Fruit fly (Drosophila melanogaster): Measurements from ENCODE around the gene mTTF.

The mTTF gene

DNA sequence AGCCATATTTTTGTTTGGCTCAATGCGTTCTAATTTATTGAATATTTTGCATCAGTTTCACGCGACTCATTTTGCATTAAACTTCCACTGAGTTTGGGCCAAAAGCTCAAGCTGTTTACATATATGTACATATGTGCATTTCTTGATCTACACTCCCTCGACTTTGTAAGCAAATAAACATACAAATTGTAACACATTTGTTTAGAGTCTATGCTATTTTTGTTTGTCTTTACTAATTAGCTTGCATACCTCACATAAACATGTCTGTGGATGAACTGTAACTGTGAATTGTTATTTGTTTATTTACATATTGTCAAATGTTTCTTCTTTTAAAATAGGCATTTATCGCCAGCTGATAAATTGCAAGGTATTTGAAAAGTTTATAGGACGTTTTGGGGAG, 41.1 kb downstream of the mTTF start:
- no peak for TF ChIP-seq pad (GFP tag; optimal IDR thresholded peaks at IDR 0.05)
- no peak for TF ChIP-seq cnc (optimal IDR thresholded peaks at IDR 0.05)
- TF ChIP-seq CG7101 (tag; optimal IDR thresholded peaks at IDR 0.05), result no peak
- no peak for TF ChIP-seq CG33017 (tag; optimal IDR thresholded peaks at IDR 0.05)
- TF ChIP-seq cic (GFP tag; optimal IDR thresholded peaks at IDR 0.05), result no peak
- TF ChIP-seq toe (GFP tag; optimal IDR thresholded peaks at IDR 0.05), result no peak

DNA sequence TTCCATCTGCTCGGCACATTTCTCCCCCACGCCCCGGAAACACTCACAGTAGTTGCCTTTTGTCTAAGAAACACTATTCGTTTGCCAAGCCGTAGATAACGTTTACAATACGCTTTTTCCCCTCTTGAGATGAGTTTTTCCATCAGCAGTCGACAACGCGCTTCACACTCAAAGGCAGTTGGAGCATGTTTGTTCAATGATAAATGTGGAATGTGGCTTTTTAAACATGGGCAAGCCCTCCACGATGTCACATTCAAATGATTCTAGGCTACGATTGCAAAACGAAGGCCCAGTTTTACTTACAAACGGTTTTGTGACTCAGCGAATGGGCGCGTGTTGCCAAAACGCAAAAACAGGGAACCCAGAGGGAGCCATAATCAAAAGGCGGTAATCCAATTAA, 46.1 kb downstream of the mTTF start:
- TF ChIP-seq CG14711 (tag; optimal IDR thresholded peaks at IDR 0.05), result no peak

DNA sequence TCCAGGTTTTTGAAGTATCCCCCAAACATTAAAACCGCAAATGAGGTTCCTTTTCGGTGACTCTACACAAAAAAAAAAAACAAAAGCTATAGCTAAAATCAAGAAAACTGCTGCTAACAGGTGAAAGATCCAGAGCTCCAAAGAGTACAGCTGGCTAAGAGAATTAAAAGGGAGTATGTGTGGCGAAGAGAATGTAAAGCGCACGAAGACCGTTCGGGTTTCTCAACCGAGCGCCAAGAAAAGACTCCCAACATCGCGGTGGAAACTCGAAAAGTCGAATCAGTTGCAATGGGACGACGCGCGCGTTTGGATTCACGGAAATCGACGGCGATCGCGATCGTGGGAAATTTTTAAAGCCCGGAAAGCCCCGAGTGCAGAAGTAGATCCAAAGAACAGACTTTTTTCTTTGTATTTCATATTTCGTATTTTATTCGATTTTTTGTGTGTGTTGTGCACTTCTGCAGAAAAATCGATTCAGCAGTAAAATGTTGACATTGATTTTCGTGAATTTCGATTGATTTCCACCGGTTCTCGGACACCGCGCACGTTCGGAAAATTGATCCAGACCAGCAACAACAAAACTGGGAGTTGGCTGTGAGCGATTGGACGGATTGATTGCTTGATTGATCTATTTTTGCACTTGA, 47.8 kb downstream of the mTTF start:
- TF ChIP-seq tj (GFP tag; optimal IDR thresholded peaks at IDR 0.05) (peak; percentile 91), CG7045 (GFP tag; optimal IDR thresholded peaks at IDR 0.05) (no peak)
